Worm (Caenorhabditis elegans) whole organism, L4 larva: ENCODE measurements around the gene D2045.7.

Source experiments
- lim-7 ChIP-seq: fragments of 200-800 bp; sonication (Bioruptor generic); IDR thresholded peaks from 2 replicates; pipeline ENCODE4 v1.3.6; 2022; ENCODE audit warnings: missing genetic modification characterization, missing compliant biosample characterization
- mep-1 ChIP-seq: fragments of 150-350 bp; sonication (generic microtip); optimal IDR thresholded peaks from 3 replicates; lab custom pipeline; 2014; ENCODE audit warnings: missing biosample characterization, missing genetic modification characterization
- mxl-3 ChIP-seq: fragments of 200-800 bp; sonication (Bioruptor generic); optimal IDR thresholded peaks from 2 replicates; lab custom pipeline; 2018; ENCODE audit warnings: mild to moderate bottlenecking, missing genetic modification characterization, missing compliant biosample characterization
- nhr-102 ChIP-seq: sonication (generic microtip); optimal IDR thresholded peaks from 2 replicates; lab custom pipeline; 2016; ENCODE audit warnings: mild to moderate bottlenecking, missing genetic modification characterization, moderate library complexity, missing compliant biosample characterization
- nhr-11 ChIP-seq: fragments of 150-350 bp; optimal IDR thresholded peaks from 2 replicates; lab custom pipeline; 2014; ENCODE audit warnings: missing biosample characterization, missing genetic modification characterization
- nhr-42 ChIP-seq: fragments of 200-800 bp; sonication (Bioruptor generic); IDR thresholded peaks from 2 replicates; pipeline ENCODE4 v1.3.6; 2022; ENCODE audit warnings: missing genetic modification characterization, missing compliant biosample characterization
- nhr-48 ChIP-seq: sonication (generic microtip); optimal IDR thresholded peaks from 2 replicates; lab custom pipeline; 2016; ENCODE audit warnings: mild to moderate bottlenecking, missing genetic modification characterization, missing compliant biosample characterization
- skn-1 ChIP-seq: fragments of 150-350 bp; optimal IDR thresholded peaks from 2 replicates; lab custom pipeline; 2014; ENCODE audit warnings: missing biosample characterization, missing genetic modification characterization
- unc-62 ChIP-seq, 3 experiments: fragments of 150-350 bp in 1 of 3; sonication (generic microtip); optimal IDR thresholded peaks in 2 of 3; peaks in 1 of 3; 1 replicate in 1 of 3; 2 replicates in 2 of 3; lab custom pipeline; 2014 to 2017; ENCODE audit warnings: missing biosample characterization in 3 of 3, missing genetic modification characterization in 3 of 3, missing genetic modification reagents in 3 of 3, missing genotype in 1 of 3
- zfp-3 ChIP-seq: fragments of 200-800 bp; sonication (Bioruptor generic); conservative IDR thresholded peaks from 2 replicates; pipeline ENCODE4 v1.3.6; 2022; ENCODE audit warnings: missing genetic modification reagents, missing genetic modification characterization, missing compliant biosample characterization

Gene D2045.7

ce11 chrIII:10525927-10526326, 46.6 kb downstream of the D2045.7 start (continued):
- TF ChIP-seq nhr-11 (tag; lab: Kevin White, UChicago) (peak; percentile 67), nhr-48 (tag; lab: Kevin White, UChicago) (no peak), mxl-3 (GFP tag; lab: Kevin White, UChicago) (peak; percentile 50), mep-1 (tag; lab: Kevin White, UChicago) (no peak), nhr-42 (GFP tag; lab: Robert Waterston, UW) (no peak)

DNA sequence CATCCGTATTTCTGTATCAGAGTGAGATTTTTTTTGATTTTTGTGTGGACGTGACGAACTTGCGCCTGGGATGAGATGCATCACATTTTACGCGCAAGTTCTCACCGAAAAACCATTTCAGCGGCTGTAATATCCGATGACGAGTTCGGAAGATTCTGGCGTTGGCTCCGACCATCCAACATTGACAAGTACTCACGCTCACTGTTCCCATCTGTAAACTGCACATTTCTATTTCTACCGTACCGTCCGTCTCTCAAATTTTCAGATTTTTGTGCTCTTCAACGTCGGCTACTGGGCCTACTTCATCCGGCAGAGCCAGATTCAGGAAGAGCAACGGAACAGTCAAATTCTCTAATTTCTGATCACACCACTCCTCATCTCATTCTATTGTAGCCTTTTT, 48.2 kb downstream of the D2045.7 start:
- 0 out of 2 replicates have a peak, but pooled peaks have one; percentile 37 for TF ChIP-seq nhr-42 (GFP tag; lab: Robert Waterston, UW)
- TF ChIP-seq zfp-3 (GFP tag; lab: Robert Waterston, UW) = no peak
- no peak for TF ChIP-seq skn-1 (tag; lab: Kevin White, UChicago)
- TF ChIP-seq lim-7 (GFP tag; lab: Robert Waterston, UW) = no peak
- TF ChIP-seq nhr-102 (tag; lab: Kevin White, UChicago) = no peak
- peak in 1 of 2 experiments; percentile 53 for TF ChIP-seq unc-62 (GFP tag; optimal IDR thresholded peaks at IDR 0.05 in 1 of 2; lab: Kevin White, UChicago)
- no peak for TF ChIP-seq unc-62 (tag; optimal IDR thresholded peaks at IDR 0.05; lab: Kevin White, UChicago)
